Fruit fly (Drosophila melanogaster) Kc167 (cell line): ENCODE results near the gene mxc.

Experiments
- Sin3A ChIP-seq: fragments of >200 bp; optimal IDR thresholded peaks from 2 replicates; lab custom pipeline; 2018; ENCODE audit warnings: missing external identifiers
- h ChIP-seq: fragments of >200 bp; optimal IDR thresholded peaks from 3 replicates; lab custom pipeline; 2018; ENCODE audit warnings: missing external identifiers
- insv ChIP-seq: fragments of >200 bp; optimal IDR thresholded peaks from 3 replicates; lab custom pipeline; 2018; ENCODE audit warnings: missing external identifiers
- psq ChIP-seq: fragments of >200 bp; optimal IDR thresholded peaks from 2 replicates; lab custom pipeline; 2017; ENCODE audit warnings: missing external identifiers
- ttk ChIP-seq: sonication (Bioruptor generic); optimal IDR thresholded peaks from 2 replicates; lab custom pipeline; 2017; ENCODE audit warnings: missing external identifiers

DNA sequence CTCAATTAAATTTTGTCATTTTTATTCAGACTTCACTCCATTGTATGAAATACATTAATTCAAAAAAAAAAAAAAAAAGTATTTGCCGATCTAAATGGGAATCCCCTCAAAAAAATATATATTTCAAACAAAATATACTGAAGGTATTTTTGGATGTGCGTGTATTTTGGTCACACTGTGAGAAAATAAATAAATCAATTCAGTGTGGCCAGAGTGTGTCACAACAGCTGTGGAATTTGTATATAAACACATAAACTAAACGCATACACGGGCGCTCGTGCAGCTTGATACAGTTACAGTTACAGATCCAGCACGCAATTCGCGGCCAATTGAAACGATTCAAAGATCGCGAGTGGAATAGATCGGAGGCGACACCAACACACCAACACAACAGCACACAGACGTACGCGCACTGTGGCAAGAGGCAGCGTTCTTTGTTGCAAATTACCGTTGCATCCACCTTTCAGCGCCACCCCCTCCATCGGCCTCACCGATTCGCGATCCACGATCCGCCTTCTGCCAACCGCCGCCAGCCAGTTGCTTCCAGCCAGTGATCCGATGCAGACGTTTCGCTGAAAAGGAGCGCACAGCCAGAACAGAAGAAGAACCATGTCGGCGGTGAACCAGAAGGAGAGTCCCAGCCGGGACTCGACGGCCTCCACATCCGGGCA, 7.0 kb upstream of the mxc start, which contains the start of gene CG17754:
- TF ChIP-seq insv (lab: Kevin White, UChicago) (no peak), ttk (lab: Kevin White, UChicago) (no peak), h (lab: Kevin White, UChicago) (no peak), psq (no peak), Sin3A (lab: Kevin White, UChicago) (no peak)
